Fruit fly (Drosophila melanogaster): ENCODE data around the gene mRpL38.

- TF ChIP-seq Myc (optimal IDR thresholded peaks at IDR 0.05) (no peak), insv (optimal IDR thresholded peaks at IDR 0.05) (no peak), ttk (optimal IDR thresholded peaks at IDR 0.05) (no peak)
Measured at dm6 chrX:14225665-14226064, 424 bp upstream of the mRpL38 start, which contains the start of gene CG11674.
